Fruit fly (Drosophila melanogaster) whole organism, wandering third instar larva: ENCODE data around the gene REPTOR.

Source experiments
- Abd-B ChIP-seq: fragments of >200 bp; optimal IDR thresholded peaks from 2 replicates; lab custom pipeline; 2017; ENCODE audit warnings: missing biosample characterization, missing genetic modification characterization
- CG32264 ChIP-seq: fragments of 200-800 bp; sonication (Bioruptor generic); optimal IDR thresholded peaks from 2 replicates; lab custom pipeline; 2016; ENCODE audit warnings: missing biosample characterization, missing genetic modification characterization
- CG9705 ChIP-seq: fragments of 200-800 bp; sonication (Bioruptor generic); optimal IDR thresholded peaks from 2 replicates; lab custom pipeline; 2018; ENCODE audit warnings: missing biosample characterization, mild to moderate bottlenecking, missing genetic modification characterization
- CrebA ChIP-seq: fragments of 200-800 bp; sonication (Bioruptor generic); optimal IDR thresholded peaks from 2 replicates; lab custom pipeline; 2016; ENCODE audit warnings: missing biosample characterization, mild to moderate bottlenecking, missing genetic modification characterization, borderline replicate concordance
- Dfd ChIP-seq: fragments of >200 bp; optimal IDR thresholded peaks from 2 replicates; lab custom pipeline; 2017; ENCODE audit warnings: missing biosample characterization, missing genetic modification characterization
- Dif ChIP-seq: fragments of 200-275, 200-300 bp; sonication (Bioruptor generic); optimal IDR thresholded peaks from 2 replicates; lab custom pipeline; 2018; ENCODE audit warnings: missing biosample characterization, missing genetic modification characterization; ENCODE audit not compliant: partially characterized antibody
- GATAd ChIP-seq: sonication (Bioruptor generic); optimal IDR thresholded peaks from 2 replicates; lab custom pipeline; 2016; ENCODE audit warnings: missing biosample characterization, missing genetic modification characterization
- HLH106 ChIP-seq: fragments of 200-800 bp; optimal IDR thresholded peaks from 3 replicates; lab custom pipeline; 2019; ENCODE audit warnings: missing biosample characterization, mild to moderate bottlenecking, missing genetic modification characterization, moderate library complexity
- Hnf4 ChIP-seq: fragments of 200-800 bp; sonication (Bioruptor generic); optimal IDR thresholded peaks from 2 replicates; lab custom pipeline; 2016; ENCODE audit warnings: missing biosample characterization, mild to moderate bottlenecking, missing genetic modification characterization
- Hr78 ChIP-seq: fragments of >200 bp; optimal IDR thresholded peaks from 2 replicates; lab custom pipeline; 2017; ENCODE audit warnings: missing biosample characterization, missing genetic modification characterization
- Hr83 ChIP-seq: fragments of 200-300 bp; sonication (Bioruptor generic); optimal IDR thresholded peaks from 2 replicates; lab custom pipeline; 2016; ENCODE audit warnings: missing biosample characterization, mild to moderate bottlenecking, missing genetic modification characterization, moderate library complexity; ENCODE audit not compliant: poor library complexity, severe bottlenecking
- Jra ChIP-seq: sonication (Bioruptor generic); optimal IDR thresholded peaks from 2 replicates; lab custom pipeline; 2016; ENCODE audit warnings: missing biosample characterization, missing genetic modification characterization
- Mio ChIP-seq: sonication (Bioruptor generic); optimal IDR thresholded peaks from 2 replicates; lab custom pipeline; 2016; ENCODE audit warnings: missing biosample characterization, missing genetic modification characterization
- Myc ChIP-seq: fragments of >200 bp; optimal IDR thresholded peaks from 2 replicates; lab custom pipeline; 2017
- N ChIP-seq: fragments of >200 bp; optimal IDR thresholded peaks from 2 replicates; lab custom pipeline; 2018; ENCODE audit warnings: missing biosample characterization, missing external identifiers, missing genetic modification characterization
- OdsH ChIP-seq: fragments of 200-800 bp; sonication (Bioruptor generic); optimal IDR thresholded peaks from 2 replicates; lab custom pipeline; 2016; ENCODE audit warnings: missing biosample characterization, mild to moderate bottlenecking, missing genetic modification characterization
- Rel ChIP-seq, 2 experiments: fragments of 200-800 bp; sonication (Bioruptor generic) in 1 of 2; optimal IDR thresholded peaks; 2 replicates in 1 of 2; 3 replicates in 1 of 2; lab custom pipeline; 2016 to 2019; ENCODE audit warnings: mild to moderate bottlenecking in 2 of 2, missing biosample characterization in 2 of 2, missing genetic modification characterization in 2 of 2, moderate library complexity in 1 of 2
- Sp1 ChIP-seq: fragments of 200-800 bp; sonication (Bioruptor generic); optimal IDR thresholded peaks from 3 replicates; lab custom pipeline; 2019; ENCODE audit warnings: missing biosample characterization, mild to moderate bottlenecking, missing genetic modification characterization, moderate library complexity
- Vsx2 ChIP-seq: fragments of 200-300, 225-300 bp; sonication (Bioruptor generic); optimal IDR thresholded peaks from 2 replicates; lab custom pipeline; 2018; ENCODE audit warnings: missing biosample characterization, missing genetic modification characterization; ENCODE audit not compliant: partially characterized antibody
- br ChIP-seq: fragments of 200-800 bp; sonication (Bioruptor generic); optimal IDR thresholded peaks from 2 replicates; lab custom pipeline; 2016; ENCODE audit warnings: missing biosample characterization, missing genetic modification characterization
- brk ChIP-seq: fragments of 200-800 bp; sonication (Bioruptor generic); optimal IDR thresholded peaks from 2 replicates; lab custom pipeline; 2016; ENCODE audit warnings: missing biosample characterization, mild to moderate bottlenecking, missing genetic modification characterization
- dl ChIP-seq, 2 experiments: fragments of 175-275, 200-275 bp in 1 of 2; fragments of 200-275 bp in 1 of 2; sonication (Bioruptor generic); optimal IDR thresholded peaks; lab custom pipeline; 2018; ENCODE audit warnings: mild to moderate bottlenecking in 2 of 2, missing biosample characterization in 2 of 2, missing genetic modification characterization in 2 of 2, moderate library complexity in 2 of 2; ENCODE audit not compliant: partially characterized antibody in 2 of 2, insufficient read depth in 1 of 2
- dmrt93B ChIP-seq: fragments of 200-800 bp; sonication (Bioruptor generic); optimal IDR thresholded peaks from 2 replicates; lab custom pipeline; 2018; ENCODE audit warnings: missing biosample characterization, mild to moderate bottlenecking, missing genetic modification characterization
- dsf ChIP-seq: sonication (Bioruptor generic); optimal IDR thresholded peaks from 2 replicates; lab custom pipeline; 2016; ENCODE audit warnings: missing biosample characterization, missing genetic modification characterization, borderline replicate concordance
- ey ChIP-seq: fragments of 200-800 bp; sonication (Bioruptor generic); optimal IDR thresholded peaks from 2 replicates; lab custom pipeline; 2016; ENCODE audit warnings: missing biosample characterization, missing genetic modification characterization
- foxo ChIP-seq, 2 experiments: fragments of 200-800 bp; sonication (Bioruptor generic); optimal IDR thresholded peaks; 2 replicates in 1 of 2; 3 replicates in 1 of 2; lab custom pipeline; 2016 to 2017; ENCODE audit warnings: missing biosample characterization in 2 of 2, missing genetic modification characterization in 2 of 2
- fru ChIP-seq: fragments of 200-800 bp; sonication (Bioruptor generic); optimal IDR thresholded peaks from 3 replicates; lab custom pipeline; 2016; ENCODE audit warnings: missing biosample characterization, mild to moderate bottlenecking, missing genetic modification characterization
- h ChIP-seq: fragments of 200-800 bp; sonication (Bioruptor generic); optimal IDR thresholded peaks from 3 replicates; lab custom pipeline; 2016; ENCODE audit warnings: missing biosample characterization, mild to moderate bottlenecking, missing genetic modification characterization
- jim ChIP-seq: fragments of 175-275, 200-325 bp; sonication (Bioruptor generic); optimal IDR thresholded peaks from 2 replicates; lab custom pipeline; 2016; ENCODE audit warnings: missing biosample characterization, mild to moderate bottlenecking, missing genetic modification characterization
- lola ChIP-seq: fragments of >200 bp; optimal IDR thresholded peaks from 2 replicates; lab custom pipeline; 2017; ENCODE audit warnings: missing biosample characterization, missing genetic modification characterization
- pan ChIP-seq: fragments of >200 bp; optimal IDR thresholded peaks from 2 replicates; lab custom pipeline; 2017
- psq ChIP-seq: fragments of 200-800 bp; sonication (Bioruptor generic); optimal IDR thresholded peaks from 3 replicates; lab custom pipeline; 2017; ENCODE audit warnings: missing biosample characterization, mild to moderate bottlenecking, missing genetic modification characterization, moderate library complexity
- rgr ChIP-seq: fragments of 200-800 bp; sonication (Bioruptor generic); optimal IDR thresholded peaks from 3 replicates; lab custom pipeline; 2016; ENCODE audit warnings: missing biosample characterization, mild to moderate bottlenecking, missing genetic modification characterization
- sage ChIP-seq: fragments of 200-800 bp; sonication (Bioruptor generic); optimal IDR thresholded peaks from 2 replicates; lab custom pipeline; 2016; ENCODE audit warnings: missing biosample characterization, mild to moderate bottlenecking, missing genetic modification characterization
- sv ChIP-seq: fragments of 200-800 bp; sonication (Bioruptor generic); optimal IDR thresholded peaks from 3 replicates; lab custom pipeline; 2016; ENCODE audit warnings: missing biosample characterization, missing genetic modification characterization
- tai ChIP-seq: sonication (Bioruptor generic); optimal IDR thresholded peaks from 2 replicates; lab custom pipeline; 2016; ENCODE audit warnings: missing biosample characterization, missing genetic modification characterization
- usp ChIP-seq: fragments of >200 bp; optimal IDR thresholded peaks from 2 replicates; lab custom pipeline; 2017; ENCODE audit warnings: missing biosample characterization, missing genetic modification characterization
- woc ChIP-seq: sonication (Bioruptor generic); optimal IDR thresholded peaks from 2 replicates; lab custom pipeline; 2016; ENCODE audit warnings: missing biosample characterization, mild to moderate bottlenecking, missing genetic modification characterization

The REPTOR gene

DNA sequence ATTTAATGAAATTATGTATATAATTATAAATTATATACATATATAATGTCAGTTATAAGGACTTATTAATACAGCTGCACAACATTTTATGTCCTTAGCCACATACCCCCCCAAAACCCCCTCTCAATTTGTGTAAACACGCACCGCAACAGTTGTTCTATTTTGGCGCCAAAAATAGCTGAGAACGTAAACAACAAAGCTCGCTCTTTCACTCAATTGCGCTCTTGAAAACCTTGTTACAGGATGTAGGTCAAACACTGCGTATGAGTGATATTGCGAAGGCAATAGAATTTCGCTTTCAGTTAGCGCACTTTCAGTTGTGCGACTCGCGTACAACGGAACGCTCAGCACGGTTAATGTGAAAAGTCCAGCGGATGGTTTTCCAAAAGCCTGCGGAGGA, 38.3 kb downstream of the REPTOR start, which contains the start of gene Esyt2:
TSS of gene Esyt2 (plus strand) at position 332 of the 400 bp plus-strand sequence.
- no peak for TF ChIP-seq N (GFP tag; lab: Kevin White, UChicago)
- TF ChIP-seq sv (GFP tag; lab: Kevin White, UChicago) = no peak
- no peak for TF ChIP-seq Hr83
- no peak for TF ChIP-seq Dif (GFP tag; lab: Kevin White, UChicago)
- no peak for TF ChIP-seq HLH106
- TF ChIP-seq lola = no peak
- no peak for TF ChIP-seq GATAd (GFP tag; lab: Kevin White, UChicago)
- no peak for TF ChIP-seq rgr (GFP tag; lab: Kevin White, UChicago)
- TF ChIP-seq dsf = no peak
- TF ChIP-seq Rel (GFP tag; optimal IDR thresholded peaks at IDR 0.05; lab: Kevin White, UChicago) = no peak
- TF ChIP-seq Rel (tag; optimal IDR thresholded peaks at IDR 0.05; lab: Kevin White, UChicago) = no peak
- no peak for TF ChIP-seq pan (lab: Kevin White, UChicago)
- TF ChIP-seq fru (GFP tag; lab: Kevin White, UChicago) = no peak
- no peak for TF ChIP-seq foxo (GFP tag; optimal IDR thresholded peaks at IDR 0.05; lab: Kevin White, UChicago)
- no peak for TF ChIP-seq brk

DNA sequence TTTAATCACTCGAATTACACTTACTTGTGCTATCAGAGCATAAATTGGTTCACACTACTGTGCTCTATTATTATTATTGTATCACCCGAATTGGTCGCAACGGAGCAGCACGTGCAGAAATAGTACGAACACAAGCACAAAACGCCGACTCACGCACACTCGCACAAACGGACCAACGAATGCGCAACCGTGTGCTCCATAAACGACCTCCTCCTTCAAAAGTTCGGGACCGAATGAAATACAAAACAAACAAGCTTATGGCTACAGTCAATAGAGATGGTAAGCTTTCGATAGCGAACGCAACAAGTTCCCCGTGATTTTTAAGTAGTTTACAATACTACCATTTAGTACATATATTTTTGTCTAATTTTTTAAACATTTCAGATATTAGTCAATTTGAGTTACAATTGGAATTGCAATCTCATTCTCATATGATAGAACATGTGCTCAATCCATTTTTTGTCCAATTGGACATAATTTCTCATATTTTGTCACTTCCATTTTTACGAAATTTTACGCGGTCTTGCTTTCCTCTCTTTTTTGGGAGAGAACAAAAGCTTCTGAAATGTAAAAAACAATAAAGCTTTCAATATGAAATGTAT, 38.9 kb downstream of the REPTOR start, which contains the start of gene Cftr:
TSS of gene Cftr (minus strand) at position 239 of the 602 bp plus-strand sequence.
- TF ChIP-seq br (peak; percentile 75), dsf (peak; percentile 62), Myc (lab: Kevin White, UChicago) (peak; percentile 39), brk (peak; percentile 91), GATAd (GFP tag; lab: Kevin White, UChicago) (no peak), sage (GFP tag; lab: Kevin White, UChicago) (no peak), tai (GFP tag; lab: Kevin White, UChicago) (peak; percentile 80), h (GFP tag; lab: Kevin White, UChicago) (peak; percentile 78), Hr78 (GFP tag; lab: Kevin White, UChicago) (no peak), jim (GFP tag; lab: Kevin White, UChicago) (peak; percentile 88), psq (GFP tag; lab: Kevin White, UChicago) (peak; percentile 38), CrebA (GFP tag; lab: Kevin White, UChicago) (peak; percentile 48), OdsH (GFP tag; lab: Kevin White, UChicago) (peak; percentile 61), Hr83 (peak; percentile 92), dmrt93B (GFP tag; lab: Kevin White, UChicago) (no peak), fru (GFP tag; lab: Kevin White, UChicago) (peak; percentile 71), HLH106 (peak; percentile 50), CG9705 (peak; percentile 45), Rel (GFP tag; optimal IDR thresholded peaks at IDR 0.05; lab: Kevin White, UChicago) (no peak), Rel (tag; optimal IDR thresholded peaks at IDR 0.05; lab: Kevin White, UChicago) (peak; percentile 91), woc (GFP tag; lab: Kevin White, UChicago) (peak; percentile 62), rgr (GFP tag; lab: Kevin White, UChicago) (peak; percentile 78), foxo (GFP tag; optimal IDR thresholded peaks at IDR 0.05; lab: Kevin White, UChicago) (peak in 1 of 2 experiments; percentile 61), CG32264 (GFP tag; lab: Kevin White, UChicago) (peak; percentile 37), Abd-B (GFP tag; lab: Kevin White, UChicago) (no peak), lola (no peak), Vsx2 (GFP tag; lab: Kevin White, UChicago) (no peak), Jra (GFP tag; lab: Kevin White, UChicago) (peak; percentile 82), N (GFP tag; lab: Kevin White, UChicago) (no peak), usp (no peak), Dif (GFP tag; lab: Kevin White, UChicago) (peak; percentile 77), sv (GFP tag; lab: Kevin White, UChicago) (peak; percentile 32), dl (GFP tag; optimal IDR thresholded peaks at IDR 0.05; lab: Kevin White, UChicago; ENCODE audit: insufficient read depth in 1 of 2, partially characterized antibody in 2 of 2) (no peak), Hnf4 (GFP tag; lab: Kevin White, UChicago) (peak; percentile 86), Mio (GFP tag; lab: Kevin White, UChicago) (peak; percentile 29), ey (GFP tag; lab: Kevin White, UChicago) (peak; percentile 32), Dfd (GFP tag; lab: Kevin White, UChicago) (no peak), pan (lab: Kevin White, UChicago) (no peak), Sp1 (peak; percentile 64)
- TF ChIP-seq, all 38 proteins: peak for 26
